Worm (Caenorhabditis elegans) whole organism, L4 larva: ENCODE data around the gene F35H12.1.
A peak's percentile ranks its signal among the peaks of the same experiment; 100 is the strongest.

Source experiments
- F44E2.7 ChIP-seq: fragments of 200-800 bp; sonication (Bioruptor generic); IDR thresholded peaks from 2 replicates; pipeline ENCODE4 v2.1.2; 2022; ENCODE audit warnings: missing genetic modification characterization, missing compliant biosample characterization
- F49E8.2 ChIP-seq: sonication (generic microtip); optimal IDR thresholded peaks from 2 replicates; lab custom pipeline; 2016; ENCODE audit warnings: missing compliant biosample characterization, mild to moderate bottlenecking, missing genetic modification characterization, borderline replicate concordance
- T26A8.4 ChIP-seq: fragments of 200-800 bp; sonication (Bioruptor generic); IDR thresholded peaks from 2 replicates; pipeline ENCODE4 v1.3.6; 2022; ENCODE audit warnings: missing genetic modification characterization, missing compliant biosample characterization
- aha-1 ChIP-seq: fragments of 150-350 bp; peaks from one replicate; lab custom pipeline; 2014; ENCODE audit warnings: missing biosample characterization, missing genetic modification characterization
- attf-4 ChIP-seq: sonication (generic microtip); optimal IDR thresholded peaks from 3 replicates; lab custom pipeline; 2017; ENCODE audit warnings: missing biosample characterization, missing genetic modification characterization
- ceh-20 ChIP-seq: fragments of 200-800 bp; sonication (Bioruptor generic); IDR thresholded peaks from 2 replicates; pipeline ENCODE4 v1.3.6; 2022; ENCODE audit warnings: missing genetic modification reagents, missing genetic modification characterization, missing compliant biosample characterization
- ceh-32 ChIP-seq: sonication (generic microtip); optimal IDR thresholded peaks from 2 replicates; lab custom pipeline; 2016; ENCODE audit warnings: mild to moderate bottlenecking, missing genetic modification characterization, missing compliant biosample characterization; ENCODE audit not compliant: poor library complexity
- ceh-62 ChIP-seq: sonication (generic microtip); optimal IDR thresholded peaks from 2 replicates; lab custom pipeline; 2017; ENCODE audit warnings: missing biosample characterization, missing genetic modification characterization
- daf-16 ChIP-seq, 3 experiments: sonication (generic microtip); optimal IDR thresholded peaks; 2 replicates each; lab custom pipeline; 2016 to 2017; ENCODE audit warnings: missing genetic modification characterization in 3 of 3, missing genetic modification reagents in 3 of 3, mild to moderate bottlenecking in 2 of 3, missing compliant biosample characterization in 2 of 3, missing biosample characterization in 1 of 3, moderate library complexity in 1 of 3
- daf-19 ChIP-seq: fragments of 200-800 bp; sonication (Bioruptor generic); conservative IDR thresholded peaks from 2 replicates; pipeline ENCODE4 v1.3.6; 2022; ENCODE audit warnings: missing genetic modification characterization, missing compliant biosample characterization
- dmd-6 ChIP-seq: fragments of 200-800 bp; sonication (Bioruptor generic); IDR thresholded peaks from 2 replicates; pipeline ENCODE4 v1.3.6; 2022; ENCODE audit warnings: missing genetic modification reagents, missing genetic modification characterization, missing compliant biosample characterization
- dmd-8 ChIP-seq: fragments of 200-800 bp; sonication (Bioruptor generic); IDR thresholded peaks from 2 replicates; pipeline ENCODE4 v1.3.6; 2022; ENCODE audit warnings: missing genetic modification characterization, missing compliant biosample characterization
- dve-1 ChIP-seq: sonication (generic microtip); optimal IDR thresholded peaks from 2 replicates; lab custom pipeline; 2017; ENCODE audit warnings: antibody characterized with exemption, mild to moderate bottlenecking, missing genetic modification characterization, missing compliant biosample characterization; ENCODE audit not compliant: insufficient read depth
- egl-27 ChIP-seq: sonication (generic microtip); optimal IDR thresholded peaks from 3 replicates; lab custom pipeline; 2017; ENCODE audit warnings: missing biosample characterization, missing genetic modification reagents, missing genetic modification characterization
- hif-1 ChIP-seq, 2 experiments: sonication (generic microtip); optimal IDR thresholded peaks; 2 replicates each; lab custom pipeline; 2016 to 2017; ENCODE audit warnings: missing compliant biosample characterization in 2 of 2, missing genetic modification characterization in 2 of 2, missing genetic modification reagents in 2 of 2, missing genotype in 2 of 2, mild to moderate bottlenecking in 1 of 2
- hlh-11 ChIP-seq: fragments of 200-800 bp; sonication (Bioruptor generic); optimal IDR thresholded peaks from 2 replicates; lab custom pipeline; 2018; ENCODE audit warnings: mild to moderate bottlenecking, missing genetic modification characterization, missing compliant biosample characterization
- hlh-30 ChIP-seq: sonication (generic microtip); optimal IDR thresholded peaks from 2 replicates; lab custom pipeline; 2017; ENCODE audit warnings: antibody characterized with exemption, mild to moderate bottlenecking, missing genetic modification characterization, missing compliant biosample characterization; ENCODE audit not compliant: insufficient read depth
- lim-7 ChIP-seq: fragments of 200-800 bp; sonication (Bioruptor generic); IDR thresholded peaks from 2 replicates; pipeline ENCODE4 v1.3.6; 2022; ENCODE audit warnings: missing genetic modification characterization, missing compliant biosample characterization
- mdl-1 ChIP-seq, 2 experiments: fragments of 150-350 bp in 1 of 2; sonication (generic microtip) in 1 of 2; optimal IDR thresholded peaks; 2 replicates each; lab custom pipeline; 2014 to 2017; ENCODE audit warnings: missing biosample characterization in 2 of 2, missing genetic modification characterization in 2 of 2
- mep-1 ChIP-seq: fragments of 150-350 bp; sonication (generic microtip); optimal IDR thresholded peaks from 3 replicates; lab custom pipeline; 2014; ENCODE audit warnings: missing biosample characterization, missing genetic modification characterization
- mes-2 ChIP-seq: sonication (generic microtip); optimal IDR thresholded peaks from 2 replicates; lab custom pipeline; 2016; ENCODE audit warnings: missing genotype, mild to moderate bottlenecking, missing genetic modification characterization, missing compliant biosample characterization; ENCODE audit not compliant: poor library complexity, severe bottlenecking
- nhr-10 ChIP-seq: fragments of 150-350 bp; optimal IDR thresholded peaks from 2 replicates; lab custom pipeline; 2014; ENCODE audit warnings: missing biosample characterization, missing genetic modification characterization
- nhr-111 ChIP-seq: fragments of 200-800 bp; sonication (Bioruptor generic); optimal IDR thresholded peaks from 2 replicates; lab custom pipeline; 2018; ENCODE audit warnings: mild to moderate bottlenecking, missing genetic modification characterization, missing compliant biosample characterization
- nhr-25 ChIP-seq: sonication (generic microtip); optimal IDR thresholded peaks from 2 replicates; lab custom pipeline; 2017; ENCODE audit warnings: missing genetic modification characterization, mild to moderate bottlenecking, missing compliant biosample characterization, antibody characterized with exemption, moderate library complexity, borderline replicate concordance; ENCODE audit not compliant: insufficient read depth
- nhr-28 ChIP-seq: fragments of 150-350 bp; optimal IDR thresholded peaks from 2 replicates; lab custom pipeline; 2014; ENCODE audit warnings: missing biosample characterization, missing genetic modification characterization
- nhr-41 ChIP-seq: fragments of 200-800 bp; sonication (Bioruptor generic); IDR thresholded peaks from 2 replicates; pipeline ENCODE4 v1.3.6; 2022; ENCODE audit warnings: missing genetic modification reagents, missing genetic modification characterization, missing compliant biosample characterization
- nhr-42 ChIP-seq: fragments of 200-800 bp; sonication (Bioruptor generic); IDR thresholded peaks from 2 replicates; pipeline ENCODE4 v1.3.6; 2022; ENCODE audit warnings: missing genetic modification characterization, missing compliant biosample characterization
- nhr-77 ChIP-seq: fragments of 150-350 bp; optimal IDR thresholded peaks from 2 replicates; lab custom pipeline; 2014; ENCODE audit warnings: missing biosample characterization, missing genetic modification characterization
- php-3 ChIP-seq: fragments of 200-800 bp; sonication (Bioruptor generic); IDR thresholded peaks from 2 replicates; pipeline ENCODE4 v1.3.6; 2022; ENCODE audit warnings: missing genetic modification reagents, missing genetic modification characterization, missing compliant biosample characterization
- pqm-1 ChIP-seq: sonication (generic microtip); optimal IDR thresholded peaks from 2 replicates; lab custom pipeline; 2017; ENCODE audit warnings: missing biosample characterization, missing genetic modification characterization
- set-16 ChIP-seq: fragments of 200-800 bp; sonication (Bioruptor generic); IDR thresholded peaks from 2 replicates; pipeline ENCODE4 v1.3.6; 2022; ENCODE audit warnings: missing genetic modification reagents, missing genetic modification characterization, missing compliant biosample characterization
- skn-1 ChIP-seq: fragments of 150-350 bp; optimal IDR thresholded peaks from 2 replicates; lab custom pipeline; 2014; ENCODE audit warnings: missing biosample characterization, missing genetic modification characterization
- spr-1 ChIP-seq: sonication (generic microtip); optimal IDR thresholded peaks from 2 replicates; lab custom pipeline; 2016; ENCODE audit warnings: mild to moderate bottlenecking, missing genetic modification characterization, missing compliant biosample characterization
- tra-1 ChIP-seq: fragments of 200-800 bp; sonication (Bioruptor generic); IDR thresholded peaks from 2 replicates; pipeline ENCODE4 v1.3.6; 2022; ENCODE audit warnings: missing genetic modification reagents, missing genetic modification characterization, missing compliant biosample characterization
- unc-62 ChIP-seq, 3 experiments: fragments of 150-350 bp in 1 of 3; sonication (generic microtip); optimal IDR thresholded peaks in 2 of 3; peaks in 1 of 3; 1 replicate in 1 of 3; 2 replicates in 2 of 3; lab custom pipeline; 2014 to 2017; ENCODE audit warnings: missing biosample characterization in 3 of 3, missing genetic modification characterization in 3 of 3, missing genetic modification reagents in 3 of 3, missing genotype in 1 of 3
- ztf-11 ChIP-seq: fragments of 150-350 bp; optimal IDR thresholded peaks from 2 replicates; lab custom pipeline; 2014; ENCODE audit warnings: missing biosample characterization, missing genetic modification characterization

The F35H12.1 gene

DNA sequence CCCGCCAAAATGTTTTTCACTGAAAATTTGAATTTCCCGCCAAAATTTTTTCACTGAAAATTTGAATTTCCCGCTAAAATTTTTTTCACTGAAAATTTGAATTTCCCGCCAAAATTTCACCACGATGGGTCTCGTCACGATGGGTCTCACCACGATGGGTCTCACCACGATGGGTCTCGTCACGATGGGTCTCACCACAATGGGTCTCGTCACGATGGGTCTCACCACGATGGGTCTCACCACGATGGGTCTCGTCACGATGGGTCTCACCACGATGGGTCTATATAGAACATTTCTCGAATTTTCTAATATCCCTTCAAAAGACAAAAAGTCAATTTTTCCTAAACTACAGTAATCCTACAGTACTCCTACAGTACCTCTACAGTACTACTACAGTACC is 10.1 kb downstream of the F35H12.1 start:
- TF ChIP-seq lim-7 (GFP tag; lab: Robert Waterston, UW): peak; percentile 32; the same call in 1 of the 2 replicates
- peak; percentile 44; the same call in 1 of the 2 replicates for TF ChIP-seq set-16 (GFP tag; lab: Robert Waterston, UW)
- peak; percentile 58; the same call in 1 of the 2 replicates for TF ChIP-seq dmd-8
- TF ChIP-seq F44E2.7: peak; percentile 78; the same call in 1 of the 2 replicates
- TF ChIP-seq tra-1 (GFP tag; lab: Robert Waterston, UW): 0 out of 2 replicates have a peak, but pooled peaks have one; percentile 42

DNA sequence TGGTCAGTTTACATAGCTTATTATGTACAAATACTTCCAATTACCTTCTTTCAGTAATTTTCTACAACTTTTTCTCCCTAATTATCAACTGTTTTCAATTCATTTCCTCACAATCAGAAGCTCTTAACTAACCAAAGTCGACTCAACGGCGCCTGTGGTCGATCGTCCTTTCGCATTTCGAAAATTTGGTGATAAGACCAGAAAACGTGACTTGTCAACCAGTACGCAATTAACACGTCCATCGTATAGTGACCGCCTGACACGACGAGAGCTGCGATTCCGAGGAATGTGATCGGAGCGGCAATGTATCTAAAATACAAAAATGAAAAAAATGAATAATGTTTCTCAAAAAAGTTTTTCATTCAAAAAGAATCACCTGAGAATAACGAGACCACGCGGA is 12.1 kb downstream of the F35H12.1 start:
- TF ChIP-seq php-3 (GFP tag; lab: Robert Waterston, UW) (peak; percentile 49; the same call in 1 of the 2 replicates), nhr-77 (tag; lab: Kevin White, UChicago) (peak; percentile 3), nhr-111 (GFP tag; lab: Kevin White, UChicago) (no peak), T26A8.4 (0 out of 2 replicates have a peak, but pooled peaks have one; percentile 44), mes-2 (tag; lab: Kevin White, UChicago) (peak; percentile 15), hlh-30 (peak; percentile 79), dmd-6 (GFP tag; lab: Robert Waterston, UW) (peak; percentile 76), egl-27 (tag; lab: Kevin White, UChicago) (no peak), ceh-20 (GFP tag; lab: Robert Waterston, UW) (0 out of 2 replicates have a peak, but pooled peaks have one; percentile 32), dve-1 (tag; lab: Kevin White, UChicago) (peak; percentile 77), hlh-11 (tag; lab: Kevin White, UChicago) (peak; percentile 76), daf-16 (GFP tag; optimal IDR thresholded peaks at IDR 0.05; lab: Kevin White, UChicago) (no peak), daf-16 (tag; optimal IDR thresholded peaks at IDR 0.05; lab: Kevin White, UChicago) (peak; percentile 75), mep-1 (peak; percentile 22), mdl-1 (tag; optimal IDR thresholded peaks at IDR 0.05; lab: Kevin White, UChicago) (no peak), aha-1 (tag; lab: Kevin White, UChicago) (no peak), nhr-28 (peak; percentile 9), hif-1 (tag; optimal IDR thresholded peaks at IDR 0.05; lab: Kevin White, UChicago) (peak in 1 of 2 experiments; percentile 22), F49E8.2 (tag; lab: Kevin White, UChicago) (no peak), skn-1 (tag; lab: Kevin White, UChicago) (no peak), pqm-1 (tag; lab: Kevin White, UChicago) (peak; percentile 43), nhr-42 (0 out of 2 replicates have a peak, but pooled peaks have one; percentile 29), spr-1 (tag; lab: Kevin White, UChicago) (no peak), nhr-41 (GFP tag; lab: Robert Waterston, UW) (no peak), tra-1 (GFP tag; lab: Robert Waterston, UW) (peak; percentile 61), attf-4 (tag; lab: Kevin White, UChicago) (no peak), ztf-11 (tag; lab: Kevin White, UChicago) (no peak)

DNA sequence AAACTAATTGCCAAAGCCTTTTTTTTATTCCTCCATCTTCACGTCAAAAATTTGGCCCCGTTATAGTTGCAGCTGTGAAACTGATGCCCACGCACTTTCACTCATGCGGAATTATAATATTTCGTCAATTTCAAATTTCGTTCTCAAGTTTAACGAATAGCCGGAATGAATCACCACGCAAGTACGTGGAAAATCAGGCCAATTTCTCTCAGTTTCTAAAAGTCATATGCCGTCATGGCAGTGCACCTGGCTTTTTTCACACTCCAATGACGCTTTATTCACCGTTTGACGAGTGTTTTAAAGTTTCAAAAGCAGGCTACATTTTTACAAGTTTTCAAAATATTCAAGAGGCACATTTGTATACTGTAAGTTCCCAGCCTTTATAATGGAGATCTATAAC is 14.3 kb downstream of the F35H12.1 start:
- TF ChIP-seq ceh-62 (tag; lab: Kevin White, UChicago): no peak
- TF ChIP-seq daf-19 (GFP tag; lab: Robert Waterston, UW): no peak
- TF ChIP-seq ceh-32: no peak
- TF ChIP-seq aha-1 (tag; lab: Kevin White, UChicago): peak; percentile 3
- no peak for TF ChIP-seq nhr-25 (tag; lab: Kevin White, UChicago)
- peak in 1 of 2 experiments; percentile 62 for TF ChIP-seq unc-62 (GFP tag; optimal IDR thresholded peaks at IDR 0.05 in 1 of 2; lab: Kevin White, UChicago)
- no peak for TF ChIP-seq unc-62 (tag; optimal IDR thresholded peaks at IDR 0.05; lab: Kevin White, UChicago)
- no peak for TF ChIP-seq nhr-10 (tag; lab: Kevin White, UChicago)
- TF ChIP-seq dmd-8: no peak
- TF ChIP-seq, all 104 proteins: peak for 2
